Fruit fly (Drosophila melanogaster): ENCODE data around the gene CG5645.

Gene CG5645

dm6 chr3L:12131918-12132317 is 4.6 kb downstream of the CG5645 start, which contains the start of gene DEF8:
TSS of gene DEF8 (plus strand) at chr3L:12132146.
- TF ChIP-seq noc (tag; optimal IDR thresholded peaks at IDR 0.05): peak; percentile 62

- no peak for TF ChIP-seq noc (tag; optimal IDR thresholded peaks at IDR 0.05)
Observed at dm6 chr3L:12129111-12129510, 7.4 kb downstream of the CG5645 start, which contains the start of gene Lsp2. TSS of gene Lsp2 (plus strand) at chr3L:12129393.

- no peak for TF ChIP-seq noc (tag; optimal IDR thresholded peaks at IDR 0.05)
Observed at dm6 chr3L:12127294-12128029, 9.0 kb downstream of the CG5645 start, which contains the start of the genes Ir68b and CG34241. TSS of gene Ir68b (minus strand) at chr3L:12127394. TSS of gene CG34241 (plus strand) at chr3L:12127979.

- TF ChIP-seq noc (tag; optimal IDR thresholded peaks at IDR 0.05): peak; percentile 66
Observed at dm6 chr3L:12124975-12125374, 11.5 kb downstream of the CG5645 start, which contains the start of gene yps. TSS of gene yps (minus strand) at chr3L:12125150.

dm6 chr3L:12124138-12124583 is 12.3 kb downstream of the CG5645 start:
- TF ChIP-seq noc (tag; optimal IDR thresholded peaks at IDR 0.05): no peak

- no peak for TF ChIP-seq noc (tag; optimal IDR thresholded peaks at IDR 0.05)
Observed at dm6 chr3L:12122891-12123290, 13.6 kb downstream of the CG5645 start.

- TF ChIP-seq noc (tag; optimal IDR thresholded peaks at IDR 0.05): no peak
Observed at dm6 chr3L:12119875-12120485, 16.5 kb downstream of the CG5645 start, which contains the start of gene CG11560. TSS of gene CG11560 (plus strand) at chr3L:12120019.

dm6 chr3L:12118631-12119030 is 17.9 kb downstream of the CG5645 start:
- no peak for TF ChIP-seq noc (tag; optimal IDR thresholded peaks at IDR 0.05)

dm6 chr3L:12118156-12118555 is 18.4 kb downstream of the CG5645 start, which contains the start of gene ssp:
TSS of gene ssp (plus strand) at chr3L:12118257.
- no peak for TF ChIP-seq noc (tag; optimal IDR thresholded peaks at IDR 0.05)

- TF ChIP-seq noc (tag; optimal IDR thresholded peaks at IDR 0.05): no peak
Observed at dm6 chr3L:12115966-12116735, 20.4 kb downstream of the CG5645 start, which contains the start of gene vers. TSS of gene vers (plus strand) at chr3L:12116101.

- no peak for TF ChIP-seq noc (tag; optimal IDR thresholded peaks at IDR 0.05)
Observed at dm6 chr3L:12115103-12115502, 21.4 kb downstream of the CG5645 start.

dm6 chr3L:12114188-12114587 is 22.3 kb downstream of the CG5645 start:
- no peak for TF ChIP-seq noc (tag; optimal IDR thresholded peaks at IDR 0.05)

dm6 chr3L:12113589-12113988 is 22.9 kb downstream of the CG5645 start:
- TF ChIP-seq noc (tag; optimal IDR thresholded peaks at IDR 0.05): no peak

dm6 chr3L:12112967-12113366 is 23.5 kb downstream of the CG5645 start:
- no peak for TF ChIP-seq noc (tag; optimal IDR thresholded peaks at IDR 0.05)

dm6 chr3L:12111081-12111958 is 25.2 kb downstream of the CG5645 start:
- TF ChIP-seq noc (tag; optimal IDR thresholded peaks at IDR 0.05): no peak
